Worm (Caenorhabditis elegans): ENCODE measurements around the gene gldi-4.

gldi-4 gene

ce11 chrIV:6997918-6998317, 19.5 kb upstream of the gldi-4 start:
- TF ChIP-seq jun-1 (tag; optimal IDR thresholded peaks at IDR 0.05): no peak
- no peak for TF ChIP-seq fkh-10 (GFP tag; optimal IDR thresholded peaks at IDR 0.05)
- TF ChIP-seq ceh-82 (tag; optimal IDR thresholded peaks at IDR 0.05): no peak
- no peak for TF ChIP-seq unc-39 (tag; optimal IDR thresholded peaks at IDR 0.05)
- TF ChIP-seq ama-1 (optimal IDR thresholded peaks at IDR 0.05): no peak
- no peak for TF ChIP-seq ztf-11 (tag; optimal IDR thresholded peaks at IDR 0.05)
- TF ChIP-seq sea-2 (GFP tag; optimal IDR thresholded peaks at IDR 0.05): no peak
- no peak for TF ChIP-seq pha-4 (tag; optimal IDR thresholded peaks at IDR 0.05)
- TF ChIP-seq ceh-16 (tag; optimal IDR thresholded peaks at IDR 0.05): no peak
- no peak for TF ChIP-seq aly-2 (tag; optimal IDR thresholded peaks at IDR 0.05)
- no peak for TF ChIP-seq nhr-12 (tag; optimal IDR thresholded peaks at IDR 0.05)
- TF ChIP-seq elt-1 (tag; optimal IDR thresholded peaks at IDR 0.05): no peak
- no peak for TF ChIP-seq nhr-67 (tag; optimal IDR thresholded peaks at IDR 0.05)
- TF ChIP-seq nhr-23 (tag; optimal IDR thresholded peaks at IDR 0.05): no peak
- TF ChIP-seq fos-1 (tag; optimal IDR thresholded peaks at IDR 0.05): no peak

- TF ChIP-seq daf-12 (tag; optimal IDR thresholded peaks at IDR 0.05) (no peak), nhr-28 (tag; optimal IDR thresholded peaks at IDR 0.05) (no peak), unc-39 (tag; optimal IDR thresholded peaks at IDR 0.05) (no peak), sea-2 (GFP tag; optimal IDR thresholded peaks at IDR 0.05) (no peak), ZK546.5 (tag; optimal IDR thresholded peaks at IDR 0.05) (no peak), ztf-11 (tag; optimal IDR thresholded peaks at IDR 0.05) (no peak), lin-15B (tag; optimal IDR thresholded peaks at IDR 0.05) (no peak), nhr-43 (tag; optimal IDR thresholded peaks at IDR 0.05; ENCODE audit: poor library complexity, severe bottlenecking) (no peak), mml-1 (tag; optimal IDR thresholded peaks at IDR 0.05) (no peak), ama-1 (optimal IDR thresholded peaks at IDR 0.05) (no peak), eor-1 (tag; optimal IDR thresholded peaks at IDR 0.05) (no peak), nhr-11 (tag; optimal IDR thresholded peaks at IDR 0.05) (no peak), lin-39 (tag; optimal IDR thresholded peaks at IDR 0.05) (no peak), ceh-28 (tag; optimal IDR thresholded peaks at IDR 0.05) (no peak)
Observed at ce11 chrIV:6999206-6999605, 18.2 kb upstream of the gldi-4 start, which contains the start of gene C25A8.5. TSS of gene C25A8.5 (plus strand) at chrIV:6999506.

ce11 chrIV:7003323-7003722, 14.1 kb upstream of the gldi-4 start, which contains the start of gene cht-3:
TSS of gene cht-3 (plus strand) at chrIV:7003623.
- TF ChIP-seq nhr-77 (tag; optimal IDR thresholded peaks at IDR 0.05) (no peak), egl-5 (tag; optimal IDR thresholded peaks at IDR 0.05) (no peak), elt-1 (tag; optimal IDR thresholded peaks at IDR 0.05) (no peak), fos-1 (tag; optimal IDR thresholded peaks at IDR 0.05) (no peak), egl-27 (tag; optimal IDR thresholded peaks at IDR 0.05) (no peak), sea-2 (GFP tag; optimal IDR thresholded peaks at IDR 0.05) (no peak), mml-1 (tag; optimal IDR thresholded peaks at IDR 0.05) (no peak), aly-2 (tag; optimal IDR thresholded peaks at IDR 0.05) (no peak), lsy-12 (tag; optimal IDR thresholded peaks at IDR 0.05) (no peak), mdl-1 (tag; optimal IDR thresholded peaks at IDR 0.05) (no peak), R02D3.7 (tag; optimal IDR thresholded peaks at IDR 0.05) (no peak), nhr-12 (tag; optimal IDR thresholded peaks at IDR 0.05) (no peak), fkh-2 (tag; optimal IDR thresholded peaks at IDR 0.05) (no peak), lin-15B (tag; optimal IDR thresholded peaks at IDR 0.05) (no peak), nhr-25 (tag; optimal IDR thresholded peaks at IDR 0.05) (no peak), ZK546.5 (tag; optimal IDR thresholded peaks at IDR 0.05) (no peak), unc-39 (tag; optimal IDR thresholded peaks at IDR 0.05) (no peak)

DNA sequence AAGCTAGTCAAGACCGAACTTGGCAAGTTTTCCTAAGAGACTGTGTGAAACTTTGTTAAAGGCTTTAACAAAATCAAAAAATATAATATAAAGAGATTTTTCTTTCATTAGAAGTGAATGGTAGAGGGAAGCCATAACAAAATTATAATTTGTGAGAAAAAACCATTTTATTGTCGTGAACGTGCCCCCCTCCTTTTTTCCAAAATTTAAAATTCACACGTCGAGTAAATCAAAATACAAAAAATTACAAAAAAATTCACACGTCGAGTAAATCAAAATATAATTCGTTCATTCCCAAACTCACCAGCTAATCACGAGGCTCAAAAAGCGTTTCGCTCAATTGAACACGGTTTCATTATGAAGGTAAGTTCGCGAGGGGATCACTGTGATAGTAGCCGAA, 7.9 kb upstream of the gldi-4 start, which contains the start of gene C25A8.2:
Gene C25A8.2, plus strand, starts transcription at position 301 of the 400 bp plus-strand sequence.
- TF ChIP-seq lin-39 (tag; optimal IDR thresholded peaks at IDR 0.05) (no peak), nhr-11 (tag; optimal IDR thresholded peaks at IDR 0.05) (no peak), fkh-10 (GFP tag; optimal IDR thresholded peaks at IDR 0.05) (no peak), mdl-1 (tag; optimal IDR thresholded peaks at IDR 0.05) (no peak), unc-39 (tag; optimal IDR thresholded peaks at IDR 0.05) (no peak), egl-27 (tag; optimal IDR thresholded peaks at IDR 0.05) (no peak), ceh-9 (tag; optimal IDR thresholded peaks at IDR 0.05) (no peak), elt-3 (tag; optimal IDR thresholded peaks at IDR 0.05) (no peak), nhr-12 (tag; optimal IDR thresholded peaks at IDR 0.05) (no peak), ztf-4 (tag; optimal IDR thresholded peaks at IDR 0.05) (no peak), nhr-76 (tag; optimal IDR thresholded peaks at IDR 0.05) (no peak), snpc-4 (tag; optimal IDR thresholded peaks at IDR 0.05) (no peak), ZK546.5 (tag; optimal IDR thresholded peaks at IDR 0.05) (no peak)
